Worm (Caenorhabditis elegans) whole organism, L1 larva: ENCODE results near the gene Y75B8A.19.

Experiments
- C04F5.9 ChIP-seq: sonication (generic microtip); optimal IDR thresholded peaks from 2 replicates; lab custom pipeline; 2016; ENCODE audit warnings: missing genetic modification characterization, missing compliant biosample characterization
- aha-1 ChIP-seq: fragments of 150-350 bp; optimal IDR thresholded peaks from 2 replicates; lab custom pipeline; 2014; ENCODE audit warnings: missing biosample characterization, missing genetic modification characterization
- alr-1 ChIP-seq: fragments of 200-800 bp; sonication (Bioruptor generic); optimal IDR thresholded peaks from 2 replicates; lab custom pipeline; 2018; ENCODE audit warnings: borderline replicate concordance, mild to moderate bottlenecking, missing genetic modification characterization, missing compliant biosample characterization
- aly-2 ChIP-seq: fragments of 150-350 bp; optimal IDR thresholded peaks from 2 replicates; lab custom pipeline; 2014; ENCODE audit warnings: missing biosample characterization, missing genetic modification characterization
- ama-1 ChIP-seq: fragments of 150-350 bp; optimal IDR thresholded peaks from 2 replicates; lab custom pipeline; 2014
- ceh-63 ChIP-seq: fragments of 200-800 bp; sonication (Bioruptor generic); optimal IDR thresholded peaks from 2 replicates; lab custom pipeline; 2018; ENCODE audit warnings: mild to moderate bottlenecking, missing genetic modification characterization, missing compliant biosample characterization
- ceh-82 ChIP-seq, 3 experiments: fragments of 150-350 bp in 1 of 3; sonication (generic microtip) in 2 of 3; optimal IDR thresholded peaks; 2 replicates each; lab custom pipeline; 2014 to 2017; ENCODE audit warnings: missing biosample characterization in 3 of 3, missing genetic modification characterization in 3 of 3
- ceh-88 ChIP-seq: fragments of 200-800 bp; sonication (Bioruptor generic); IDR thresholded peaks from 2 replicates; pipeline ENCODE4 v1.3.6; 2022; ENCODE audit warnings: missing genetic modification characterization, missing compliant biosample characterization
- ces-1 ChIP-seq: fragments of 150-350 bp; optimal IDR thresholded peaks from 2 replicates; lab custom pipeline; 2014; ENCODE audit warnings: missing biosample characterization, missing genetic modification reagents, missing genetic modification characterization
- dpl-1 ChIP-seq, 3 experiments: fragments of 150-350 bp in 2 of 3; sonication (generic microtip) in 1 of 3; optimal IDR thresholded peaks; 2 replicates each; lab custom pipeline; 2014 to 2017; ENCODE audit warnings: missing biosample characterization in 3 of 3, missing genetic modification characterization in 3 of 3, missing genetic modification reagents in 3 of 3
- efl-1 ChIP-seq, 4 experiments: fragments of 150-350 bp; optimal IDR thresholded peaks in 3 of 4; peaks in 1 of 4; 1 replicate in 1 of 4; 2 replicates in 3 of 4; lab custom pipeline; 2014; ENCODE audit warnings: missing biosample characterization in 2 of 4, missing genetic modification characterization in 2 of 4, missing genetic modification reagents in 2 of 4
- efl-3 ChIP-seq: fragments of 200-800 bp; sonication (Bioruptor generic); optimal IDR thresholded peaks from 2 replicates; lab custom pipeline; 2018; ENCODE audit warnings: mild to moderate bottlenecking, missing genetic modification characterization, missing compliant biosample characterization
- egl-27 ChIP-seq, 2 experiments: fragments of 150-350 bp in 1 of 2; sonication (generic microtip); optimal IDR thresholded peaks; 3 replicates each; lab custom pipeline; 2017 to 2018; ENCODE audit warnings: missing biosample characterization in 2 of 2, missing genetic modification characterization in 2 of 2, missing genetic modification reagents in 2 of 2
- ets-5 ChIP-seq: fragments of 200-800 bp; sonication (Bioruptor generic); IDR thresholded peaks from 2 replicates; pipeline ENCODE4 v1.3.6; 2022; ENCODE audit warnings: missing genetic modification characterization, missing compliant biosample characterization
- fkh-8 ChIP-seq: sonication (generic microtip); optimal IDR thresholded peaks from 2 replicates; lab custom pipeline; 2016; ENCODE audit warnings: mild to moderate bottlenecking, missing genetic modification characterization, missing compliant biosample characterization
- fos-1 ChIP-seq: fragments of 150-350 bp; optimal IDR thresholded peaks from 2 replicates; lab custom pipeline; 2014; ENCODE audit warnings: missing biosample characterization, missing genetic modification characterization
- grh-1 ChIP-seq: fragments of 200-800 bp; sonication (Bioruptor generic); IDR thresholded peaks from 2 replicates; pipeline ENCODE4 v1.3.6; 2022; ENCODE audit warnings: missing genetic modification reagents, missing genetic modification characterization, missing compliant biosample characterization
- hpl-2 ChIP-seq: fragments of 150-350 bp; optimal IDR thresholded peaks from 2 replicates; lab custom pipeline; 2014; ENCODE audit warnings: missing biosample characterization, missing genetic modification reagents, missing genetic modification characterization
- irx-1 ChIP-seq: sonication (generic microtip); optimal IDR thresholded peaks from 2 replicates; lab custom pipeline; 2016; ENCODE audit warnings: missing genetic modification characterization, missing compliant biosample characterization
- isw-1 ChIP-seq: fragments of 200-800 bp; sonication (Bioruptor generic); IDR thresholded peaks from 2 replicates; pipeline ENCODE4 v1.3.6; 2022; ENCODE audit warnings: missing genetic modification characterization, missing compliant biosample characterization
- lin-13 ChIP-seq: fragments of 150-350 bp; optimal IDR thresholded peaks from 2 replicates; lab custom pipeline; 2014; ENCODE audit warnings: missing biosample characterization, missing genetic modification reagents, missing genetic modification characterization
- lin-14 ChIP-seq: fragments of 200-800 bp; sonication (Bioruptor generic); optimal IDR thresholded peaks from 2 replicates; lab custom pipeline; 2018; ENCODE audit warnings: mild to moderate bottlenecking, missing genetic modification characterization, moderate library complexity, missing compliant biosample characterization
- lin-15B ChIP-seq: fragments of 150-350 bp; sonication (generic microtip); optimal IDR thresholded peaks from 3 replicates; lab custom pipeline; 2014; ENCODE audit warnings: missing biosample characterization, missing genetic modification characterization
- lin-35 ChIP-seq, 2 experiments: fragments of 150-350 bp; optimal IDR thresholded peaks; 2 replicates each; lab custom pipeline; 2014; ENCODE audit warnings: missing biosample characterization in 2 of 2, missing genetic modification characterization in 2 of 2, missing genetic modification reagents in 2 of 2
- lir-3 ChIP-seq: sonication (generic microtip); optimal IDR thresholded peaks from 2 replicates; lab custom pipeline; 2016; ENCODE audit warnings: mild to moderate bottlenecking, missing genetic modification characterization, moderate library complexity, missing compliant biosample characterization; ENCODE audit not compliant: poor library complexity
- lsy-2 ChIP-seq, 2 experiments: fragments of 150-350 bp; optimal IDR thresholded peaks; 2 replicates each; lab custom pipeline; 2014; ENCODE audit warnings: missing biosample characterization in 2 of 2, missing genetic modification characterization in 2 of 2
- mab-9 ChIP-seq: fragments of 200-800 bp; sonication (Bioruptor generic); IDR thresholded peaks from 2 replicates; pipeline ENCODE4 v1.3.6; 2022; ENCODE audit warnings: missing genetic modification reagents, missing genetic modification characterization, missing compliant biosample characterization
- mdl-1 ChIP-seq, 2 experiments: fragments of 150-350 bp; optimal IDR thresholded peaks; 2 replicates each; lab custom pipeline; 2014 to 2017; ENCODE audit warnings: missing biosample characterization in 2 of 2, missing genetic modification characterization in 2 of 2, inconsistent platforms in 1 of 2
- mef-2 ChIP-seq: fragments of 150-350 bp; optimal IDR thresholded peaks from 2 replicates; lab custom pipeline; 2014; ENCODE audit warnings: missing biosample characterization, missing genetic modification characterization
- nhr-11 ChIP-seq: fragments of 150-350 bp; optimal IDR thresholded peaks from 2 replicates; lab custom pipeline; 2014; ENCODE audit warnings: missing biosample characterization, missing genetic modification characterization
- nhr-20 ChIP-seq: sonication (generic microtip); optimal IDR thresholded peaks from 2 replicates; lab custom pipeline; 2016; ENCODE audit warnings: mild to moderate bottlenecking, missing genetic modification characterization, missing compliant biosample characterization
- nhr-237 ChIP-seq: fragments of 150-350 bp; optimal IDR thresholded peaks from 2 replicates; lab custom pipeline; 2014; ENCODE audit warnings: missing biosample characterization, missing genetic modification characterization
- nhr-28 ChIP-seq: fragments of 150-350 bp; optimal IDR thresholded peaks from 2 replicates; lab custom pipeline; 2014; ENCODE audit warnings: missing biosample characterization, missing genetic modification characterization
- nhr-47 ChIP-seq: sonication (generic microtip); optimal IDR thresholded peaks from 2 replicates; lab custom pipeline; 2016; ENCODE audit warnings: mild to moderate bottlenecking, missing genetic modification characterization, moderate library complexity, missing compliant biosample characterization
- nhr-71 ChIP-seq: sonication (generic microtip); optimal IDR thresholded peaks from 2 replicates; lab custom pipeline; 2016; ENCODE audit warnings: mild to moderate bottlenecking, missing genetic modification characterization, moderate library complexity, missing compliant biosample characterization
- nhr-77 ChIP-seq: fragments of 150-350 bp; optimal IDR thresholded peaks from 2 replicates; lab custom pipeline; 2014; ENCODE audit warnings: missing biosample characterization, missing genetic modification characterization
- nhr-85 ChIP-seq: sonication (generic microtip); peaks from one replicate; lab custom pipeline; 2016; ENCODE audit warnings: missing genetic modification characterization, inconsistent platforms, missing compliant biosample characterization
- nhr-90 ChIP-seq: sonication (generic microtip); optimal IDR thresholded peaks from 2 replicates; lab custom pipeline; 2016; ENCODE audit warnings: mild to moderate bottlenecking, missing genetic modification characterization, missing compliant biosample characterization; ENCODE audit not compliant: poor library complexity
- rnt-1 ChIP-seq: sonication (generic microtip); optimal IDR thresholded peaks from 2 replicates; lab custom pipeline; 2016; ENCODE audit warnings: mild to moderate bottlenecking, missing genetic modification characterization, moderate library complexity, missing compliant biosample characterization
- skn-1 ChIP-seq: fragments of 150-350 bp; optimal IDR thresholded peaks from 2 replicates; lab custom pipeline; 2014; ENCODE audit warnings: missing biosample characterization, missing genetic modification characterization
- sox-4 ChIP-seq: sonication (generic microtip); optimal IDR thresholded peaks from 2 replicates; lab custom pipeline; 2016; ENCODE audit warnings: missing genetic modification characterization, missing compliant biosample characterization
- sptf-1 ChIP-seq: fragments of 150-350 bp; optimal IDR thresholded peaks from 2 replicates; lab custom pipeline; 2014; ENCODE audit warnings: missing biosample characterization, missing genetic modification characterization
- sup-37 ChIP-seq: fragments of 200-800 bp; sonication (Bioruptor generic); optimal IDR thresholded peaks from 2 replicates; lab custom pipeline; 2018; ENCODE audit warnings: mild to moderate bottlenecking, missing genetic modification characterization, missing compliant biosample characterization
- swsn-7 ChIP-seq: sonication (generic microtip); optimal IDR thresholded peaks from 2 replicates; lab custom pipeline; 2016; ENCODE audit warnings: missing genetic modification characterization, missing compliant biosample characterization
- tlp-1 ChIP-seq: fragments of 150-350 bp; optimal IDR thresholded peaks from 2 replicates; lab custom pipeline; 2014; ENCODE audit warnings: missing biosample characterization, missing genetic modification characterization
- unc-30 ChIP-seq: sonication (generic microtip); optimal IDR thresholded peaks from 2 replicates; lab custom pipeline; 2017; ENCODE audit warnings: missing biosample characterization, missing genetic modification characterization
- unc-62 ChIP-seq: fragments of 150-350 bp; optimal IDR thresholded peaks from 2 replicates; lab custom pipeline; 2014; ENCODE audit warnings: missing biosample characterization, missing genetic modification reagents, missing genetic modification characterization
- unc-86 ChIP-seq: sonication (generic microtip); optimal IDR thresholded peaks from 2 replicates; lab custom pipeline; 2016; ENCODE audit warnings: missing genetic modification characterization, missing compliant biosample characterization
- unc-98 ChIP-seq: fragments of 200-800 bp; sonication (Bioruptor generic); IDR thresholded peaks from 2 replicates; pipeline ENCODE4 v1.3.6; 2022; ENCODE audit warnings: missing genetic modification characterization, missing compliant biosample characterization
- vab-15 ChIP-seq: sonication (generic microtip); optimal IDR thresholded peaks from 2 replicates; lab custom pipeline; 2017; ENCODE audit warnings: missing genotype, mild to moderate bottlenecking, missing genetic modification characterization, missing compliant biosample characterization
- zag-1 ChIP-seq: fragments of 150-350 bp; optimal IDR thresholded peaks from 2 replicates; lab custom pipeline; 2014; ENCODE audit warnings: missing biosample characterization, missing genetic modification characterization
- zip-4 ChIP-seq: fragments of 200-800 bp; sonication (Bioruptor generic); optimal IDR thresholded peaks from 2 replicates; lab custom pipeline; 2018; ENCODE audit warnings: mild to moderate bottlenecking, missing genetic modification characterization, moderate library complexity, missing compliant biosample characterization
- ztf-11 ChIP-seq, 2 experiments: sonication (generic microtip); optimal IDR thresholded peaks; 2 replicates each; lab custom pipeline; 2016 to 2017; ENCODE audit warnings: missing genetic modification characterization in 2 of 2, missing biosample characterization in 1 of 2, missing compliant biosample characterization in 1 of 2

Y75B8A.19 gene

ce11 chrIII:12218633-12219097 lies 7.8 kb upstream of the Y75B8A.19 start, which contains the start of the genes gex-4 and gphr-1 (continued):
- TF ChIP-seq lin-13 (GFP tag; lab: Kevin White, UChicago) (peak; percentile 54), lsy-2 (tag; optimal IDR thresholded peaks at IDR 0.05; lab: Kevin White, UChicago) (peak; percentile 58 to 81), alr-1 (no peak), ceh-88 (no peak), rnt-1 (tag; lab: Kevin White, UChicago) (no peak), lin-35 (GFP tag; optimal IDR thresholded peaks at IDR 0.05; lab: Kevin White, UChicago) (peak; percentile 65 to 72), unc-86 (tag; lab: Kevin White, UChicago) (peak; percentile 38), nhr-28 (tag; lab: Kevin White, UChicago) (no peak), nhr-77 (tag; lab: Kevin White, UChicago) (no peak), ces-1 (GFP tag; lab: Kevin White, UChicago) (no peak), nhr-85 (tag; lab: Kevin White, UChicago) (peak; percentile 68), skn-1 (tag; lab: Kevin White, UChicago) (peak; percentile 38), vab-15 (tag; lab: Kevin White, UChicago) (no peak), mab-9 (GFP tag; lab: Robert Waterston, UW) (no peak), efl-3 (GFP tag; lab: Kevin White, UChicago) (no peak), nhr-11 (no peak), fkh-8 (tag; lab: Kevin White, UChicago) (peak; percentile 79), nhr-90 (tag; lab: Kevin White, UChicago) (no peak), nhr-47 (tag; lab: Kevin White, UChicago) (peak; percentile 73), lin-15B (tag; lab: Kevin White, UChicago) (peak; percentile 68), nhr-237 (tag; lab: Kevin White, UChicago) (no peak), unc-30 (tag; lab: Kevin White, UChicago) (no peak), lir-3 (tag; lab: Kevin White, UChicago) (no peak), efl-1 (optimal IDR thresholded peaks at IDR 0.05; lab: Kevin White, UChicago) (peak; percentile 48 to 60), efl-1 (GFP tag; optimal IDR thresholded peaks at IDR 0.05 in 1 of 2; lab: Kevin White, UChicago) (peak; percentile 67 to 96), grh-1 (GFP tag; lab: Robert Waterston, UW) (no peak), egl-27 (tag; optimal IDR thresholded peaks at IDR 0.05; lab: Kevin White, UChicago) (no peak), ets-5 (GFP tag; lab: Robert Waterston, UW) (no peak), zip-4 (GFP tag; lab: Kevin White, UChicago) (no peak), unc-98 (GFP tag; lab: Robert Waterston, UW) (peak; percentile 67), hpl-2 (no peak), sup-37 (GFP tag; lab: Kevin White, UChicago) (no peak), nhr-20 (tag; lab: Kevin White, UChicago) (peak; percentile 41), mdl-1 (tag; optimal IDR thresholded peaks at IDR 0.05; lab: Kevin White, UChicago) (no peak), mef-2 (tag; lab: Kevin White, UChicago) (no peak), isw-1 (GFP tag; lab: Robert Waterston, UW) (peak; percentile 63), ceh-82 (tag; optimal IDR thresholded peaks at IDR 0.05; lab: Kevin White, UChicago) (peak in 1 of 3 experiments; percentile 31), ceh-63 (GFP tag; lab: Kevin White, UChicago) (no peak), fos-1 (no peak), ztf-11 (tag; optimal IDR thresholded peaks at IDR 0.05; lab: Kevin White, UChicago) (peak in 1 of 2 experiments; percentile 49), nhr-71 (no peak), aha-1 (tag; lab: Kevin White, UChicago) (no peak), irx-1 (tag; lab: Kevin White, UChicago) (no peak), zag-1 (tag; lab: Kevin White, UChicago) (no peak), tlp-1 (tag; lab: Kevin White, UChicago) (no peak), lin-14 (GFP tag; lab: Kevin White, UChicago) (no peak), ama-1 (no peak), sptf-1 (tag; lab: Kevin White, UChicago) (no peak), swsn-7 (tag; lab: Kevin White, UChicago) (peak; percentile 57), dpl-1 (GFP tag; optimal IDR thresholded peaks at IDR 0.05; lab: Kevin White, UChicago) (peak; percentile 46 to 70 (median 49)), unc-62 (no peak), sox-4 (no peak), aly-2 (tag; lab: Kevin White, UChicago) (no peak), C04F5.9 (tag; lab: Kevin White, UChicago) (peak; percentile 41)
